Worm (Caenorhabditis elegans): ENCODE data around the gene rfth-1.
A peak's percentile ranks its signal among the peaks of the same experiment; 100 is the strongest.

rfth-1 gene

ce11 chrIV:4544215-4544614 is 33.1 kb upstream of the rfth-1 start:
- TF ChIP-seq F37D6.2 (tag; optimal IDR thresholded peaks at IDR 0.05) (no peak), mxl-3 (GFP tag; optimal IDR thresholded peaks at IDR 0.05) (no peak), hlh-30 (tag; optimal IDR thresholded peaks at IDR 0.05; ENCODE audit: insufficient read depth) (peak; percentile 6), dve-1 (tag; optimal IDR thresholded peaks at IDR 0.05; ENCODE audit: insufficient read depth) (peak; percentile 73), daf-16 (GFP tag; optimal IDR thresholded peaks at IDR 0.05) (no peak), daf-16 (tag; optimal IDR thresholded peaks at IDR 0.05) (peak; percentile 75), dmd-6 (GFP tag; IDR thresholded peaks at IDR 0.05) (peak; percentile 91), hlh-11 (tag; optimal IDR thresholded peaks at IDR 0.05) (peak; percentile 48), php-3 (GFP tag; IDR thresholded peaks at IDR 0.05) (peak; percentile 76), R02D3.7 (tag; optimal IDR thresholded peaks at IDR 0.05) (no peak), nhr-102 (tag; optimal IDR thresholded peaks at IDR 0.05) (peak; percentile 2), nhr-48 (tag; optimal IDR thresholded peaks at IDR 0.05) (peak; percentile 42), pqm-1 (tag; optimal IDR thresholded peaks at IDR 0.05) (peak; percentile 74), nhr-28 (tag; optimal IDR thresholded peaks at IDR 0.05) (peak; percentile 24), nhr-76 (tag; optimal IDR thresholded peaks at IDR 0.05) (no peak), ceh-20 (GFP tag; IDR thresholded peaks at IDR 0.05) (peak; percentile 42; the same call in 1 of the 2 replicates), fkh-10 (GFP tag; optimal IDR thresholded peaks at IDR 0.05) (no peak)

DNA sequence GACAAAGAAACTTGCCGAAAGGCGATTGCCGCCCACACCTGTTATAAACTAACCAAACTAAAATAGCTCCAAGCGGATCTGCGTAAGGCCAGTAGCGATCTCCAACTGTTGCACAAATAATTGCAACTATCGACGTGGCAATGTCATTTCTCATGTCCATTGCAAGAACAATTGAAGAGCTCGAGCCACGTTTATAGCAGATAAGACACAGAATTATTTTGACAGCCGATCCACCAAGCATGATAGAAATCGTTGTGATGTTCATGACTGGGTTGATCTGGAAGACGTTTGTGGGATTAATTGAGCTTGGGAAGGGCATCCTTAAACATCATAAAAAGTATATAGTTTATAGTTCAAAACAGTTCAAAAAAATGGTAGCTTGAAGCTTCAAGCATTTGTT is 31.9 kb upstream of the rfth-1 start:
- TF ChIP-seq ZK337.2 (GFP tag; IDR thresholded peaks at IDR 0.05) (no peak), zip-11 (GFP tag; IDR thresholded peaks at IDR 0.05) (no peak), aha-1 (tag) (peak; percentile 96), Y5F2A.4 (GFP tag; optimal IDR thresholded peaks at IDR 0.05) (no peak), nhr-42 (GFP tag; IDR thresholded peaks at IDR 0.05) (no peak)

DNA sequence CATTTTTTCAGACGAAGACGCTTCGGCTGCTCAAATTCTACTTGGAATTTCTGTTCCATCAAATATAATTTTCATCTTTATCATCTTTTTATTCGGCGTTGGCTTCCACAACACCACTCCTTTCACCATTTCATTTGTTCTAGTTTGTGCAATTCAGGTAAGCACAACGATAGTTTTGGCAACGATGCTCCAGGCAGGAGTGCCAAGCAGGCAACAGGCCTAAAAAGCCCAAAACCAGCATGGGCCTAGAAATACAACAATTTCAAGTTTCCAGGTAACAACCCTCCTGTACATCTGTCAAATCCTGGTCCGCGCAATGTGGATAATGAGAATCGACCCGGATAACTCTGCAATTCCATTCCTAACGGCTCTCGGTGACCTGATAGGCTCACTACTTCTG is 30.1 kb upstream of the rfth-1 start:
- TF ChIP-seq snpc-4 (tag; optimal IDR thresholded peaks at IDR 0.05) (no peak), aha-1 (tag) (peak; percentile 96), madf-5 (GFP tag; IDR thresholded peaks at IDR 0.05) (no peak), Y5F2A.4 (GFP tag; optimal IDR thresholded peaks at IDR 0.05) (no peak)

DNA sequence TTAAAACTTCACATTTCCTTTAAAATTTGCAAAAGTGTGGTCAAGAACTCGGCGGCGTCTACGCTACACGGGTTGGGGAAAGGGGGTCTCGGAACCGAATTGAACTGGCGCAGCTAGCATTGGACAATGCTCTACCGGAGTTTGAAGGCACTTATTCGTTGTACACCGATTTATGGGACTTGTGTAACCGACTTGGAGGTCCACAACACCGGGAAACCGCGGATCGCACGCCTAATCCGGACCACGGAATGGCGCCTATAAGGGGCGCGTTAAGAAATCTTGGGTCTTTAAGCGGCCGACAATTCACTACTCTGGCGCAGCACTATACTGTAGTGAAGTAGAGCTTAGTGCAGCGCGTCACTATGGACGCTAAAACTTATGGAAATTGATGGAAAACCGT is 27.6 kb upstream of the rfth-1 start:
- TF ChIP-seq F49E8.2 (tag; optimal IDR thresholded peaks at IDR 0.05; ENCODE audit: borderline replicate concordance) (peak; percentile 20), unc-130 (GFP tag; optimal IDR thresholded peaks at IDR 0.05) (no peak), ceh-44 (GFP tag; IDR thresholded peaks at IDR 0.05) (0 out of 2 replicates have a peak, but pooled peaks have one; percentile 13), jun-1 (tag; optimal IDR thresholded peaks at IDR 0.05) (no peak), mdl-1 (tag; optimal IDR thresholded peaks at IDR 0.05) (no peak), nhr-237 (tag; optimal IDR thresholded peaks at IDR 0.05) (no peak), D1046.2 (GFP tag; IDR thresholded peaks at IDR 0.05) (0 out of 2 replicates have a peak, but pooled peaks have one; percentile 44), tra-1 (GFP tag; IDR thresholded peaks at IDR 0.05) (no peak), aha-1 (tag) (no peak), lin-39 (tag; optimal IDR thresholded peaks at IDR 0.05) (no peak), set-16 (GFP tag; IDR thresholded peaks at IDR 0.05) (0 out of 2 replicates have a peak, but pooled peaks have one; percentile 8), nhr-6 (tag; optimal IDR thresholded peaks at IDR 0.05) (no peak), dve-1 (tag; optimal IDR thresholded peaks at IDR 0.05; ENCODE audit: insufficient read depth) (no peak), lir-3 (tag; optimal IDR thresholded peaks at IDR 0.05) (no peak), nhr-42 (GFP tag; IDR thresholded peaks at IDR 0.05) (no peak), lin-38 (GFP tag; IDR thresholded peaks at IDR 0.05) (no peak), ztf-11 (tag; optimal IDR thresholded peaks at IDR 0.05) (no peak), ZK337.2 (GFP tag; IDR thresholded peaks at IDR 0.05) (no peak), arid-1 (GFP tag; conservative IDR thresholded peaks at IDR 0.05) (peak; percentile 43; the same call in 1 of the 2 replicates), ceh-62 (tag; optimal IDR thresholded peaks at IDR 0.05) (no peak), zip-11 (GFP tag; IDR thresholded peaks at IDR 0.05) (no peak), hif-1 (tag; optimal IDR thresholded peaks at IDR 0.05) (no peak), egl-27 (tag; optimal IDR thresholded peaks at IDR 0.05) (no peak), zag-1 (tag; optimal IDR thresholded peaks at IDR 0.05) (no peak), rbr-2 (tag; optimal IDR thresholded peaks at IDR 0.05) (no peak), lin-29 (GFP tag; IDR thresholded peaks at IDR 0.05) (no peak), F44E2.7 (GFP tag; IDR thresholded peaks at IDR 0.05) (no peak), pha-4 (GFP tag; IDR thresholded peaks at IDR 0.05) (0 out of 2 replicates have a peak, but pooled peaks have one; percentile 31), pha-4 (tag; optimal IDR thresholded peaks at IDR 0.05) (no peak)
